Worm (Caenorhabditis elegans) whole organism, early embryonic: ENCODE data around the gene K09A11.1.

Source experiments
- flt-1 ChIP-seq: fragments of 200-800 bp; sonication (Bioruptor generic); IDR thresholded peaks from 2 replicates; pipeline ENCODE4 v1.3.6; 2022; ENCODE audit warnings: missing genetic modification characterization, missing compliant biosample characterization
- tra-4 ChIP-seq: sonication (generic microtip); optimal IDR thresholded peaks from 2 replicates; lab custom pipeline; 2017; ENCODE audit warnings: missing genetic modification characterization, missing compliant biosample characterization

- no peak for TF ChIP-seq tra-4 (tag; lab: Kevin White, UChicago)
- TF ChIP-seq flt-1 (GFP tag; lab: Robert Waterston, UW) = no peak
Observed at ce11 chrX:13288715-13289114, 26.4 kb downstream of the K09A11.1 start, which contains the start of gene R04D3.4.
